Worm (Caenorhabditis elegans): ENCODE results near the gene nlp-6.

Gene nlp-6

ce11 chrX:17694669-17695282 is 32.5 kb downstream of the nlp-6 start, which contains the start of gene cgt-2:
TSS of gene cgt-2 (plus strand) at chrX:17695232.
- no peak for TF ChIP-seq tra-4 (tag; optimal IDR thresholded peaks at IDR 0.05)
- no peak for TF ChIP-seq tbx-37 (GFP tag; conservative IDR thresholded peaks at IDR 0.05)
- TF ChIP-seq tbx-11 (GFP tag; IDR thresholded peaks at IDR 0.05): no peak

- TF ChIP-seq hmbx-1 (tag; optimal IDR thresholded peaks at IDR 0.05): no peak
Observed at ce11 chrX:17702602-17703001, 40.4 kb downstream of the nlp-6 start.

ce11 chrX:17711598-17711997 is 49.4 kb downstream of the nlp-6 start, which contains the start of gene H11L12.1:
TSS of gene H11L12.1 (minus strand) at chrX:17711698.
- TF ChIP-seq hnd-1 (tag; optimal IDR thresholded peaks at IDR 0.05) (no peak), hmbx-1 (tag; optimal IDR thresholded peaks at IDR 0.05) (no peak), tbx-11 (GFP tag; IDR thresholded peaks at IDR 0.05) (no peak), ceh-36 (tag; optimal IDR thresholded peaks at IDR 0.05) (no peak), aly-1 (tag; optimal IDR thresholded peaks at IDR 0.05) (no peak), sea-1 (GFP tag; conservative IDR thresholded peaks at IDR 0.05) (no peak), scrt-1 (GFP tag; IDR thresholded peaks at IDR 0.05) (no peak), B0310.2 (tag; optimal IDR thresholded peaks at IDR 0.05) (no peak), F13C5.2 (tag; optimal IDR thresholded peaks at IDR 0.05) (no peak), flt-1 (GFP tag; IDR thresholded peaks at IDR 0.05) (no peak), ets-7 (tag; optimal IDR thresholded peaks at IDR 0.05) (no peak), tbx-37 (GFP tag; conservative IDR thresholded peaks at IDR 0.05) (no peak), tra-4 (tag; optimal IDR thresholded peaks at IDR 0.05) (no peak), ama-1 (optimal IDR thresholded peaks at IDR 0.05) (no peak), hmg-4 (GFP tag; optimal IDR thresholded peaks at IDR 0.05) (no peak), ceh-13 (GFP tag; optimal IDR thresholded peaks at IDR 0.05) (no peak)

- TF ChIP-seq ceh-36 (tag; optimal IDR thresholded peaks at IDR 0.05) (no peak), tra-4 (tag; optimal IDR thresholded peaks at IDR 0.05) (no peak), tbx-11 (GFP tag; IDR thresholded peaks at IDR 0.05) (no peak), flt-1 (GFP tag; IDR thresholded peaks at IDR 0.05) (no peak), pes-1 (GFP tag; IDR thresholded peaks at IDR 0.05) (no peak), ets-7 (tag; optimal IDR thresholded peaks at IDR 0.05) (no peak), aly-1 (tag; optimal IDR thresholded peaks at IDR 0.05) (no peak), scrt-1 (GFP tag; IDR thresholded peaks at IDR 0.05) (no peak), hmg-4 (GFP tag; optimal IDR thresholded peaks at IDR 0.05) (no peak)
Observed at ce11 chrX:17714342-17715011, 52.2 kb downstream of the nlp-6 start, which contains the start of gene cTel55X.1. TSS of gene cTel55X.1 (plus strand) at chrX:17714961.

Data from whole organism, early embryonic.